Worm (Caenorhabditis elegans) whole organism, early embryonic: ENCODE measurements around the gene mab-10.
A peak's percentile ranks its signal among the peaks of the same experiment; 100 is the strongest.

Source experiments
- B0310.2 ChIP-seq: sonication (generic microtip); optimal IDR thresholded peaks from 2 replicates; lab custom pipeline; 2016; ENCODE audit warnings: mild to moderate bottlenecking, missing genetic modification characterization, missing compliant biosample characterization
- F13C5.2 ChIP-seq: sonication (generic microtip); optimal IDR thresholded peaks from 2 replicates; lab custom pipeline; 2017; ENCODE audit warnings: mild to moderate bottlenecking, missing genetic modification characterization, inconsistent platforms, missing compliant biosample characterization
- aly-1 ChIP-seq: sonication (generic microtip); optimal IDR thresholded peaks from 2 replicates; lab custom pipeline; 2016; ENCODE audit warnings: missing genetic modification characterization, missing compliant biosample characterization
- ama-1 ChIP-seq: fragments of 150-350 bp; optimal IDR thresholded peaks from 2 replicates; lab custom pipeline; 2014
- ceh-13 ChIP-seq: fragments of 200-800 bp; sonication (Bioruptor generic); optimal IDR thresholded peaks from 2 replicates; lab custom pipeline; 2018; ENCODE audit warnings: mild to moderate bottlenecking, missing genetic modification characterization, missing compliant biosample characterization
- ceh-36 ChIP-seq: sonication (generic microtip); optimal IDR thresholded peaks from 2 replicates; lab custom pipeline; 2016; ENCODE audit warnings: missing genetic modification characterization, inconsistent platforms, missing compliant biosample characterization
- ets-7 ChIP-seq: sonication (generic microtip); optimal IDR thresholded peaks from 2 replicates; lab custom pipeline; 2016; ENCODE audit warnings: missing genotype, missing genetic modification characterization, missing compliant biosample characterization
- flt-1 ChIP-seq: fragments of 200-800 bp; sonication (Bioruptor generic); IDR thresholded peaks from 2 replicates; pipeline ENCODE4 v1.3.6; 2022; ENCODE audit warnings: missing genetic modification characterization, missing compliant biosample characterization
- hmbx-1 ChIP-seq: sonication (generic microtip); optimal IDR thresholded peaks from 2 replicates; lab custom pipeline; 2016; ENCODE audit warnings: mild to moderate bottlenecking, missing genetic modification characterization, missing compliant biosample characterization
- hmg-4 ChIP-seq: fragments of 200-800 bp; sonication (Bioruptor generic); optimal IDR thresholded peaks from 2 replicates; lab custom pipeline; 2018; ENCODE audit warnings: mild to moderate bottlenecking, missing genetic modification characterization, missing compliant biosample characterization
- hnd-1 ChIP-seq: sonication (generic microtip); optimal IDR thresholded peaks from 2 replicates; lab custom pipeline; 2016; ENCODE audit warnings: missing genetic modification characterization, missing compliant biosample characterization
- pes-1 ChIP-seq: fragments of 200-800 bp; sonication (Bioruptor generic); IDR thresholded peaks from 2 replicates; pipeline ENCODE4 v1.3.6; 2022; ENCODE audit warnings: missing genetic modification reagents, missing genetic modification characterization, missing compliant biosample characterization
- scrt-1 ChIP-seq: fragments of 200-800 bp; sonication (Bioruptor generic); IDR thresholded peaks from 2 replicates; pipeline ENCODE4 v1.3.6; 2022; ENCODE audit warnings: missing genetic modification characterization, missing compliant biosample characterization
- sea-1 ChIP-seq: fragments of 200-800 bp; sonication (Bioruptor generic); conservative IDR thresholded peaks from 2 replicates; pipeline ENCODE4 v1.3.6; 2022; ENCODE audit warnings: missing genetic modification characterization, missing compliant biosample characterization
- tbx-11 ChIP-seq: fragments of 200-800 bp; sonication (Bioruptor generic); IDR thresholded peaks from 2 replicates; pipeline ENCODE4 v1.3.6; 2022; ENCODE audit warnings: missing genetic modification characterization, missing compliant biosample characterization
- tbx-37 ChIP-seq: fragments of 200-800 bp; sonication (Bioruptor generic); conservative IDR thresholded peaks from 2 replicates; pipeline ENCODE4 v1.3.6; 2022; ENCODE audit warnings: missing genetic modification reagents, missing genetic modification characterization, missing compliant biosample characterization
- tra-4 ChIP-seq: sonication (generic microtip); optimal IDR thresholded peaks from 2 replicates; lab custom pipeline; 2017; ENCODE audit warnings: missing genetic modification characterization, missing compliant biosample characterization

Gene mab-10

DNA sequence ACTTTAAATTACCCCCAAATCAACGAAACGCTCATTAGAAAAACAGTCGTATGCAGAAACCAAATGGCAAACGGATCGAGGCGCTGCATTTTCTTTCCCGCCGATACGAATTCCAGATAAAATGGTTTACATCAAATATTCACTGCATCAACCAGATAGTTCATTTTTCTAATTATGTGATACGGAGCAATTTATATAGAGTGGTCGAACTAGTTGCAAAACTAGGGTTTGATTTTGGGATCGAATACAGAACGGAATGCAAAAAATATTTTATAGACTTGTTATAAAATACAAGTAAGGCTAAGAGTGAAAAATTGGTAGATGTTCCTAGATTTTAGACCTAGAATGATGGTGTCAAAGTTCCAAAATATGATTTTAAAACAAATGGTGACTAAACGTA lies 8.0 kb upstream of the mab-10 start:
- no peak for TF ChIP-seq tra-4 (tag; lab: Kevin White, UChicago)

DNA sequence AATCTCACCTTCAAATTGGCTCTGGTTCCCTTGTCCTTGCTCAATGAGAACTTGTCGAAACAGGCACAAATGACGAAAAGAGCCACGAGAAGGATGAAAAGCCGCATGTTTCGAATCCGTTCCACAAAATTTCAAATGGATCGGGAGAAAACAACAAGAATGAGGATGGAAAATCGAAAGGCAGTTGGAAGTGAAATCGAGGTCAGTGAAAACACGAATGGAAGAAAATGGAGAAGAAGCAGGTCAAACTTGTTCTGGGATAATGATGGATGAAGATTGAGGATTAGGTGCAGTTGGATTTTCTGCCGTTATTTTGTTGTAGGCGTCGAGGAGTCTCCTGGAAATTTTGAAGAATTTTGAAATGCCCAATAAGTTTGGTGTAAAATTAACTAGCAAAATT lies 4.9 kb upstream of the mab-10 start:
- TF ChIP-seq sea-1 = no peak

DNA sequence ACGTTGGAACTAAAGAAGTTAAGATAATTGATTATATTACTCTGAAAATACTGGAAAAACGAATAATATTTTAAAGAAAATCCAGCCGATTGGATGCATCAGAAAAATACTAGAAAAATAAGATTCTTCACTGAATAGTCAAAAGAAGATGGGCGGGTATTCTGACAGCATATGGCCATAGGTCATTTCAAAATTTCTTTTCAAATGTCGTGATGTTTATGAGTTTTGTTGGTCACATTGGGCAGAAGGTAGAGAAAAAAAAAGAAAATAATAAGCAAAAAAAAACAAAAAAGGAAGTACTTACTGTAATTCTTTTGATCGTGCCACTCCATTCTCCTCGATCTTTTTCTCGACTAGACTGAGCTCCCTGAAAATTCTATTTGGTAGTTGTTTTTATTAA lies 4.3 kb upstream of the mab-10 start, which contains the start of gene F59B10.5:
F59B10.5 (minus strand) TSS at position 101 of the 400 bp plus-strand sequence.
- no peak for TF ChIP-seq F13C5.2 (tag; lab: Kevin White, UChicago)
- no peak for TF ChIP-seq tbx-11 (GFP tag; lab: Robert Waterston, UW)
- TF ChIP-seq hmg-4 (GFP tag; lab: Kevin White, UChicago) = no peak
- TF ChIP-seq hnd-1 (tag; lab: Kevin White, UChicago) = no peak
- no peak for TF ChIP-seq B0310.2 (tag; lab: Kevin White, UChicago)
- TF ChIP-seq ama-1 (lab: Kevin White, UChicago) = no peak
- no peak for TF ChIP-seq sea-1
- TF ChIP-seq pes-1 (GFP tag; lab: Robert Waterston, UW) = no peak
- no peak for TF ChIP-seq aly-1 (tag; lab: Kevin White, UChicago)
- TF ChIP-seq scrt-1 = no peak
- no peak for TF ChIP-seq ceh-13 (GFP tag; lab: Kevin White, UChicago)
- no peak for TF ChIP-seq tra-4 (tag; lab: Kevin White, UChicago)
- no peak for TF ChIP-seq ets-7 (tag; lab: Kevin White, UChicago)
- no peak for TF ChIP-seq flt-1 (GFP tag; lab: Robert Waterston, UW)
- no peak for TF ChIP-seq hmbx-1
- TF ChIP-seq ceh-36 (tag; lab: Kevin White, UChicago) = no peak
- TF ChIP-seq tbx-37 (GFP tag; lab: Robert Waterston, UW) = no peak

DNA sequence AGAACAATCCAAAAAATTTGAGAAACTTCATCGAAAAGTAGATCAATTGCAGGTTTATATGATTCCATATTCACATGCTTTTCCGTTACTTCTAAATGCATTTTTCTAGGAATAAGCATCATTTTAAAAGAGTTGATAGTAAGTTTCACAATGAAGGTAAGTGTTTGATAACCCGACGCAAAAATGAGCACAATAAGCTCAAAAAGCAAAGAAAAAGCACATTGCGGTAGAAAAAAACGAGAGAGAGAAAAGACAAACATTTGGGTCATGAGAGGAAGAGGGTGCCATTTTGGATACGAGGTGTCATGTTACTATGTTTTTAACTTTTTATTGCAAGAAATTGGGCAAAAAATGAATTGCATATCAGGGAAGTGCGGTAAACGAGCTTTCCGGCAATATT lies 3.5 kb upstream of the mab-10 start, which contains the start of gene F59B10.6:
F59B10.6 (minus strand) TSS at position 101 of the 400 bp plus-strand sequence.
- TF ChIP-seq ceh-13 (GFP tag; lab: Kevin White, UChicago) (no peak), flt-1 (GFP tag; lab: Robert Waterston, UW) (no peak), tbx-37 (GFP tag; lab: Robert Waterston, UW) (no peak), hmbx-1 (no peak), scrt-1 (no peak), hmg-4 (GFP tag; lab: Kevin White, UChicago) (no peak)

DNA sequence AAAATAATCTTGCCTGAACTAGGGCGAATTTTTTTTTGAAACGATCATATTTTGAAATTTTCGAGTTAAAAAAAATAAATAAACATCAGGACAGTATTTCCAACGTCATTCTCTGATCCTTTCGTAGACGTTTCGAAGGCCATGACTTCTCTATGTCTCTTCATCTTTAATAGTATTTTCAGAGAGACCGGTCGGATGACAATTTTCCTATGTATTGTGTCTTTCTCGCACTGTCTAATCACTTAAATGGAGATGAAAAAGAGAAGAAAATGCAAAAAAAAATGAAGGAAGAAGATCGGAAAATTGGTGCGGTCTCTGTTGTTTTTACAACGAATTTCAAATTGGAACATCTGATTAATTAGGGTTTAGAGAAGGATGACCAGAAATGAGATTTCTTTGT lies 2.8 kb upstream of the mab-10 start:
- TF ChIP-seq pes-1 (GFP tag; lab: Robert Waterston, UW) = no peak

DNA sequence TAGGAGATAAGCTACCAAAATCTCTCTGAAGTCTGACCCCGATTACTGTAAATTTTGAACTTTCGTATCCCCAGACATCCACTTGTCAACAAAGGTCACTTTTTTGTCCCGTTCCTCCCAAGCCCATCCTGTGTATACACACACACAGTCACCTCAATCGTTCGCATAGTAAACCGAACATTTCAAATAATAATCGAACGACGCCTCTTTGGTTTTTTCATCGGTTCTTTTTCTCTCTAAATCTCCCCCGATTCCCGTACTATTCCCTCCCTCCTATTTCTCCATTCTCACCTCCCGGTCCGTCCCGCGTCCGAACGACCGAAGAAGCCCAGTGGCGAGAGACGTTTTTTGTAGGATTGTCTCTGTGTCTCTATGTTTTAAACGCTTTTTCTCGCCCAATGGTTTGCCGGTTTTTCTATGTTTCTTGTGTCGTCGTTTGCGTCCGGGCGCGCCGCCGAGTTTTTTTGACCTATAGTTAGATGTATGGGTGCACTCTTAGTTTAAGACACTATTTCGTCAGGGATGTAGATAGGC lies 1.4 kb downstream of the mab-10 start:
- TF ChIP-seq tbx-37 (GFP tag; lab: Robert Waterston, UW) (0 out of 2 replicates have a peak, but pooled peaks have one; percentile 15), F13C5.2 (tag; lab: Kevin White, UChicago) (no peak)

DNA sequence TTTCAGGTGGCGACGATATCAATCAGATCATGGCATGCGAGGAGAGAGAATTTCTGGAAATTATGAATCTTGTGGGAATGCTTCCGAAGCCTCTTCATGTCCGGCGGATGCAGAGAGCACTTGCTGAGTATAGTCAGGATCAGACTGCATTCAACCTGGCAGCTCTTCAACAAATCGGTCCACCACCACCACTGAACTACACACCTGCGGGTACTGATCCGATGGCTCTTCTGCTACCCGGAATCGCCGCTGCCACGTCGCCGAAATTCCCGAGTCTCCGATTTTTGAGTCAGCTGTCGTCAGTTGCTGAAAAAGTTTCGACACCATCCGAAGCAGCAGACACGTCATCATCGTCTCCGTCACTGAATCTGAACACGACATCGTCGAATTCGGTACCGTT lies 3.0 kb downstream of the mab-10 start:
- TF ChIP-seq F13C5.2 (tag; lab: Kevin White, UChicago) = no peak
- no peak for TF ChIP-seq hnd-1 (tag; lab: Kevin White, UChicago)
- no peak for TF ChIP-seq tbx-37 (GFP tag; lab: Robert Waterston, UW)
- TF ChIP-seq tra-4 (tag; lab: Kevin White, UChicago) = no peak
- no peak for TF ChIP-seq B0310.2 (tag; lab: Kevin White, UChicago)
- no peak for TF ChIP-seq hmbx-1

DNA sequence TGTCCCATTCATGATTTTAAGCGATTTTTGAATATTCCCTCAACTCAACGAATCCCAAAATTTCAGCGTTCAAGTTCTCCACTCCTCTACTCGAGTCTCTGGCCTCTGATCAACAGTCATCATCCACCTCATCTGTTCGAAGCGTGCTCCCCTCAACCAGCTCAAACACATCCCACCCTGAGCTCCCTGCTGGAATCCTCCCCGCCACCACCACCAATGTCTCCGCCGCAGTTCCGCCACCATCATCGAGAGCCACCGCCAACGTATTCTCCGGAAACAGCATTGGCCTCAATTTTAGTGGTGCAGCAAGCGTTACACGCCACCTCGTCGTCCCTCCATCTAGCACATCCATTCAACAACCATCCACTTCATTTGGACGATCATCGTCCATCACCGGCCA lies 3.7 kb downstream of the mab-10 start:
- TF ChIP-seq hmbx-1 (no peak), aly-1 (tag; lab: Kevin White, UChicago) (no peak), F13C5.2 (tag; lab: Kevin White, UChicago) (no peak), sea-1 (no peak), hmg-4 (GFP tag; lab: Kevin White, UChicago) (no peak)

DNA sequence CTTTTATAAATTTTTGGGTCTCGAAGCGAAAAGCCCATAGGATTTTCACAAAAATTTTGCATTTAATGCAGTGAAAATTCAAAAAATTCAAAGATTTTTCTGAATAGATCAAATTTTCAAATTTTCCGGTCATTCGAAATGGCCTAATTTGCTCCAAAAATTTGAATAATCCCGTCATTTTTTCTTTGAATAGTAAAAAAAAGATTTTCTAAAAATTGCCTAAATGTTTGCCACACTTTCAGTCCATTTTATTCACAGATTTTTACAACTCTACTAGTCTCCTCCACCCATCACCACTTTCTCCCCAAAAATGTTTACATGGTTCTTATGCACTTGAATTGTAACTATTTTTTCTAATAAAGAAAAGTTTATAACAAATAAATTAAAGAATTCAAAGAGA lies 6.1 kb downstream of the mab-10 start:
- TF ChIP-seq ceh-36 (tag; lab: Kevin White, UChicago) = no peak
- TF ChIP-seq hnd-1 (tag; lab: Kevin White, UChicago) = no peak
- TF ChIP-seq ets-7 (tag; lab: Kevin White, UChicago) = no peak
- no peak for TF ChIP-seq hmbx-1
- TF ChIP-seq ama-1 (lab: Kevin White, UChicago) = no peak
- no peak for TF ChIP-seq ceh-13 (GFP tag; lab: Kevin White, UChicago)
- TF ChIP-seq tbx-11 (GFP tag; lab: Robert Waterston, UW) = no peak
- no peak for TF ChIP-seq F13C5.2 (tag; lab: Kevin White, UChicago)
- TF ChIP-seq tbx-37 (GFP tag; lab: Robert Waterston, UW) = no peak

DNA sequence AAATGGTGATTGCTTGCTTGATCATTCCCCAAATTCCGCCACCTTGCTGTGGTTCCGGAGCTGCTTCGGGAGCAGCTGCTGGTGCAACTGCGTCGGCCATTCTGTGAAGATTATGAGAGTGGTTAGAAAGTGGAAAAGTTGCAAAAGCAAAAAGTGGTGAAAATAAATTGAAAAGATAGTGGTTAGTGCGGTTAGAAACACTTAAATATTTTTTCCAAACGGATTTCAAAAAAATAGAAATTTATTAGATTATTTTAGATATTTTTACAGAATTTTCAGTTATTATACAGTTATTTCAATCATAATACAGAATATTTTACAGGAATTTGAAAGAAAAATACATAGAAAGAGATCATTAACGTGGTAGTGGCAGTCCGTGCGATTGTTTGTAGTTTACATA lies 9.7 kb downstream of the mab-10 start, which contains the start of gene R166.2:
R166.2 (minus strand) TSS at position 101 of the 400 bp plus-strand sequence.
- TF ChIP-seq hmbx-1 (no peak), ceh-36 (tag; lab: Kevin White, UChicago) (no peak), tra-4 (tag; lab: Kevin White, UChicago) (no peak), hmg-4 (GFP tag; lab: Kevin White, UChicago) (no peak), ets-7 (tag; lab: Kevin White, UChicago) (no peak), ceh-13 (GFP tag; lab: Kevin White, UChicago) (no peak), scrt-1 (no peak), pes-1 (GFP tag; lab: Robert Waterston, UW) (no peak), sea-1 (no peak), F13C5.2 (tag; lab: Kevin White, UChicago) (no peak), aly-1 (tag; lab: Kevin White, UChicago) (no peak), tbx-11 (GFP tag; lab: Robert Waterston, UW) (no peak), tbx-37 (GFP tag; lab: Robert Waterston, UW) (no peak), ama-1 (lab: Kevin White, UChicago) (no peak), flt-1 (GFP tag; lab: Robert Waterston, UW) (no peak), hnd-1 (tag; lab: Kevin White, UChicago) (no peak), B0310.2 (tag; lab: Kevin White, UChicago) (no peak)
